Worm (Caenorhabditis elegans) whole organism, young adult: ENCODE results near the gene M28.9.

Source experiments
- B0019.2 ChIP-seq: fragments of 200-800 bp; sonication (Bioruptor generic); conservative IDR thresholded peaks from 2 replicates; pipeline ENCODE4 v1.3.6; 2022; ENCODE audit warnings: missing genetic modification reagents, missing genetic modification characterization, missing compliant biosample characterization
- C06A6.2 ChIP-seq: fragments of 200-800 bp; sonication (Bioruptor generic); conservative IDR thresholded peaks from 2 replicates; pipeline ENCODE4 v1.3.6; 2022; ENCODE audit warnings: missing genetic modification characterization, missing compliant biosample characterization
- D2030.7 ChIP-seq: fragments of 200-800 bp; sonication (Bioruptor generic); IDR thresholded peaks from 2 replicates; pipeline ENCODE4 v1.3.6; 2022; ENCODE audit warnings: missing genetic modification reagents, missing genetic modification characterization, missing compliant biosample characterization
- F10E7.11 ChIP-seq: sonication (generic microtip); optimal IDR thresholded peaks from 2 replicates; lab custom pipeline; 2017; ENCODE audit warnings: mild to moderate bottlenecking, missing genetic modification characterization, moderate library complexity, missing compliant biosample characterization
- F33H1.4 ChIP-seq: fragments of 200-800 bp; sonication (Bioruptor generic); IDR thresholded peaks from 2 replicates; pipeline ENCODE4 v1.3.6; 2022; ENCODE audit warnings: missing genetic modification reagents, missing genetic modification characterization, missing compliant biosample characterization
- F52B5.7 ChIP-seq: sonication (generic microtip); optimal IDR thresholded peaks from 2 replicates; lab custom pipeline; 2016; ENCODE audit warnings: mild to moderate bottlenecking, missing genetic modification characterization, missing compliant biosample characterization
- F57A8.1 ChIP-seq: fragments of 200-800 bp; sonication (Bioruptor generic); optimal IDR thresholded peaks from 2 replicates; lab custom pipeline; 2018; ENCODE audit warnings: mild to moderate bottlenecking, missing genetic modification characterization, moderate library complexity, missing compliant biosample characterization
- Y95B8A.8 ChIP-seq: fragments of 200-800 bp; sonication (Bioruptor generic); IDR thresholded peaks from 2 replicates; pipeline ENCODE4 v1.3.6; 2022; ENCODE audit warnings: missing genetic modification reagents, missing genetic modification characterization, missing compliant biosample characterization
- akir-1 ChIP-seq: fragments of 200-800 bp; sonication (Bioruptor generic); optimal IDR thresholded peaks from 2 replicates; lab custom pipeline; 2018; ENCODE audit warnings: mild to moderate bottlenecking, missing genetic modification characterization, moderate library complexity, missing compliant biosample characterization
- atf-7 ChIP-seq: sonication (generic microtip); optimal IDR thresholded peaks from 2 replicates; lab custom pipeline; 2017; ENCODE audit warnings: mild to moderate bottlenecking, missing genetic modification characterization, missing compliant biosample characterization
- bed-1 ChIP-seq: fragments of 200-800 bp; sonication (Bioruptor generic); IDR thresholded peaks from 2 replicates; pipeline ENCODE4 v1.3.6; 2022; ENCODE audit warnings: missing genetic modification reagents, missing genetic modification characterization, missing compliant biosample characterization
- ceh-27 ChIP-seq: fragments of 200-800 bp; sonication (Bioruptor generic); optimal IDR thresholded peaks from 2 replicates; lab custom pipeline; 2018; ENCODE audit warnings: mild to moderate bottlenecking, missing genetic modification characterization, moderate library complexity, missing compliant biosample characterization
- ceh-40 ChIP-seq: fragments of 200-800 bp; sonication (Bioruptor generic); IDR thresholded peaks from 2 replicates; pipeline ENCODE4 v1.3.6; 2022; ENCODE audit warnings: missing genetic modification characterization, missing compliant biosample characterization
- ceh-91 ChIP-seq: fragments of 200-800 bp; sonication (Bioruptor generic); IDR thresholded peaks from 2 replicates; pipeline ENCODE4 v1.3.6; 2022; ENCODE audit warnings: missing genetic modification reagents, missing genetic modification characterization, missing compliant biosample characterization
- dpff-1 ChIP-seq: sonication (generic microtip); optimal IDR thresholded peaks from 2 replicates; lab custom pipeline; 2017; ENCODE audit warnings: mild to moderate bottlenecking, missing genetic modification characterization, missing compliant biosample characterization
- efl-1 ChIP-seq: fragments of 150-350 bp; optimal IDR thresholded peaks from 2 replicates; lab custom pipeline; 2014; ENCODE audit warnings: missing biosample characterization, missing genetic modification reagents, missing genetic modification characterization
- egl-18 ChIP-seq: fragments of 200-800 bp; sonication (Bioruptor generic); IDR thresholded peaks from 2 replicates; pipeline ENCODE4 v1.3.6; 2022; ENCODE audit warnings: missing genetic modification reagents, missing genetic modification characterization, missing compliant biosample characterization
- fkh-3 ChIP-seq: sonication (generic microtip); optimal IDR thresholded peaks from 2 replicates; lab custom pipeline; 2016; ENCODE audit warnings: mild to moderate bottlenecking, missing genetic modification characterization, missing compliant biosample characterization
- hmg-1.2 ChIP-seq: fragments of 200-800 bp; sonication (Bioruptor generic); IDR thresholded peaks from 2 replicates; pipeline ENCODE4 v1.3.6; 2022; ENCODE audit warnings: missing genetic modification reagents, missing genetic modification characterization, missing compliant biosample characterization
- hmg-20 ChIP-seq: fragments of 200-800 bp; sonication (Bioruptor generic); IDR thresholded peaks from 2 replicates; pipeline ENCODE4 v1.3.6; 2022; ENCODE audit warnings: missing genetic modification reagents, missing genetic modification characterization, missing compliant biosample characterization
- hsf-1 ChIP-seq: fragments of 200-800 bp; sonication (Bioruptor generic); IDR thresholded peaks from 2 replicates; pipeline ENCODE4 v1.3.6; 2022; ENCODE audit warnings: missing genetic modification reagents, missing genetic modification characterization, missing compliant biosample characterization
- lin-26 ChIP-seq: fragments of 200-800 bp; sonication (Bioruptor generic); IDR thresholded peaks from 2 replicates; pipeline ENCODE4 v1.3.6; 2022; ENCODE audit warnings: missing genetic modification reagents, missing genetic modification characterization, missing compliant biosample characterization
- lsl-1 ChIP-seq: fragments of 200-800 bp; sonication (Bioruptor generic); optimal IDR thresholded peaks from 2 replicates; lab custom pipeline; 2018; ENCODE audit warnings: mild to moderate bottlenecking, missing genetic modification characterization, moderate library complexity, missing compliant biosample characterization
- lsy-27 ChIP-seq: sonication (generic microtip); optimal IDR thresholded peaks from 2 replicates; lab custom pipeline; 2017; ENCODE audit warnings: missing genetic modification characterization, mild to moderate bottlenecking, missing compliant biosample characterization, antibody characterized with exemption, missing genotype, borderline replicate concordance; ENCODE audit not compliant: insufficient read depth
- madf-10 ChIP-seq: sonication (generic microtip); optimal IDR thresholded peaks from 2 replicates; lab custom pipeline; 2016; ENCODE audit warnings: mild to moderate bottlenecking, missing genetic modification characterization, missing compliant biosample characterization
- madf-3 ChIP-seq: fragments of 200-800 bp; sonication (Bioruptor generic); IDR thresholded peaks from 2 replicates; pipeline ENCODE4 v1.3.6; 2022; ENCODE audit warnings: missing genetic modification reagents, missing genetic modification characterization, missing compliant biosample characterization
- madf-6 ChIP-seq: fragments of 200-800 bp; sonication (Bioruptor generic); IDR thresholded peaks from 2 replicates; pipeline ENCODE4 v1.3.6; 2022; ENCODE audit warnings: missing genetic modification reagents, missing genetic modification characterization, missing compliant biosample characterization
- mcd-1 ChIP-seq: fragments of 200-800 bp; sonication (Bioruptor generic); IDR thresholded peaks from 2 replicates; pipeline ENCODE4 v1.3.6; 2022; ENCODE audit warnings: missing genetic modification reagents, missing genetic modification characterization, missing compliant biosample characterization
- mes-4 ChIP-seq: sonication (generic microtip); optimal IDR thresholded peaks from 2 replicates; lab custom pipeline; 2016; ENCODE audit warnings: missing genotype, missing genetic modification characterization, missing compliant biosample characterization
- nfya-1 ChIP-seq: sonication (generic microtip); optimal IDR thresholded peaks from 2 replicates; lab custom pipeline; 2017; ENCODE audit warnings: antibody characterized with exemption, missing compliant biosample characterization, missing genetic modification characterization, borderline replicate concordance; ENCODE audit not compliant: insufficient read depth
- nfyb-1 ChIP-seq: fragments of 200-800 bp; sonication (Bioruptor generic); IDR thresholded peaks from 2 replicates; pipeline ENCODE4 v1.3.6; 2022; ENCODE audit warnings: missing genetic modification reagents, missing genetic modification characterization, missing compliant biosample characterization
- rec-8 ChIP-seq, 2 experiments: sonication (generic microtip); optimal IDR thresholded peaks; 2 replicates each; lab custom pipeline; 2016; ENCODE audit warnings: mild to moderate bottlenecking in 2 of 2, missing genetic modification characterization in 2 of 2, missing genetic modification reagents in 2 of 2, missing genotype in 2 of 2, missing biosample characterization in 1 of 2, missing compliant biosample characterization in 1 of 2, moderate library complexity in 1 of 2
- repo-1 ChIP-seq: sonication (generic microtip); optimal IDR thresholded peaks from 2 replicates; lab custom pipeline; 2017; ENCODE audit warnings: mild to moderate bottlenecking, missing genetic modification characterization, missing compliant biosample characterization
- sdz-38 ChIP-seq: sonication (generic microtip); optimal IDR thresholded peaks from 2 replicates; lab custom pipeline; 2016; ENCODE audit warnings: missing genotype, missing genetic modification characterization, missing compliant biosample characterization
- snpc-1.3 ChIP-seq: sonication (generic microtip); optimal IDR thresholded peaks from 2 replicates; lab custom pipeline; 2017; ENCODE audit warnings: missing genetic modification characterization, mild to moderate bottlenecking, missing compliant biosample characterization, antibody characterized with exemption, moderate library complexity, missing genotype, missing genetic modification reagents; ENCODE audit not compliant: insufficient read depth
- tbp1 ChIP-seq: fragments of 200-800 bp; sonication (Bioruptor generic); optimal IDR thresholded peaks from 2 replicates; lab custom pipeline; 2018; ENCODE audit warnings: mild to moderate bottlenecking, missing genetic modification characterization, missing compliant biosample characterization
- tbx-9 ChIP-seq: sonication (generic microtip); optimal IDR thresholded peaks from 2 replicates; lab custom pipeline; 2016; ENCODE audit warnings: borderline replicate concordance, missing genetic modification characterization, inconsistent platforms, missing compliant biosample characterization
- zfh-2 ChIP-seq: fragments of 200-800 bp; sonication (Bioruptor generic); conservative IDR thresholded peaks from 2 replicates; pipeline ENCODE4 v1.3.6; 2022; ENCODE audit warnings: missing genetic modification reagents, missing genetic modification characterization, missing compliant biosample characterization
- zim-3 ChIP-seq: sonication (generic microtip); optimal IDR thresholded peaks from 2 replicates; lab custom pipeline; 2017; ENCODE audit warnings: mild to moderate bottlenecking, missing genetic modification characterization, moderate library complexity, missing compliant biosample characterization
- ztf-6 ChIP-seq: fragments of 200-800 bp; sonication (Bioruptor generic); IDR thresholded peaks from 2 replicates; pipeline ENCODE4 v1.3.6; 2022; ENCODE audit warnings: missing genetic modification reagents, missing genetic modification characterization, missing compliant biosample characterization

The M28.9 gene

ce11 chrII:10659585-10659984 is 20.4 kb downstream of the M28.9 start:
- TF ChIP-seq zim-3 (tag; lab: Kevin White, UChicago): no peak
- no peak for TF ChIP-seq atf-7
- no peak for TF ChIP-seq ceh-91 (GFP tag; lab: Robert Waterston, UW)
- no peak for TF ChIP-seq repo-1 (tag; lab: Kevin White, UChicago)
- no peak for TF ChIP-seq F57A8.1 (GFP tag; lab: Kevin White, UChicago)
- no peak for TF ChIP-seq nfya-1 (tag; lab: Kevin White, UChicago)
- no peak for TF ChIP-seq hmg-20 (GFP tag; lab: Robert Waterston, UW)
- no peak for TF ChIP-seq sdz-38 (tag; lab: Kevin White, UChicago)
- no peak for TF ChIP-seq madf-10
- no peak for TF ChIP-seq nfyb-1 (GFP tag; lab: Robert Waterston, UW)

ce11 chrII:10660892-10661291 is 21.7 kb downstream of the M28.9 start, which contains the start of gene marc-2:
TSS of gene marc-2 (minus strand) at chrII:10660992.
- TF ChIP-seq madf-6: peak; percentile 38; the same call in 1 of the 2 replicates
- no peak for TF ChIP-seq egl-18 (GFP tag; lab: Robert Waterston, UW)
- TF ChIP-seq, all 124 proteins: peak for 1

- TF ChIP-seq bed-1 (GFP tag; lab: Robert Waterston, UW) (0 out of 2 replicates have a peak, but pooled peaks have one; percentile 35), akir-1 (GFP tag; lab: Kevin White, UChicago) (no peak)
Measured at ce11 chrII:10661448-10662064, 22.3 kb downstream of the M28.9 start.

ce11 chrII:10662279-10662678 is 23.1 kb downstream of the M28.9 start:
- TF ChIP-seq madf-6 (peak; percentile 22; the same call in 1 of the 2 replicates), fkh-3 (tag; lab: Kevin White, UChicago) (no peak), hmg-1.2 (GFP tag; lab: Robert Waterston, UW) (no peak), snpc-1.3 (peak; percentile 0), lin-26 (no peak), mcd-1 (GFP tag; lab: Robert Waterston, UW) (0 out of 2 replicates have a peak, but pooled peaks have one; percentile 4), tbx-9 (tag; lab: Kevin White, UChicago) (no peak), hsf-1 (GFP tag; lab: Robert Waterston, UW) (0 out of 2 replicates have a peak, but pooled peaks have one; percentile 32), F10E7.11 (tag; lab: Kevin White, UChicago) (no peak), egl-18 (GFP tag; lab: Robert Waterston, UW) (no peak), dpff-1 (no peak), lsy-27 (tag; lab: Kevin White, UChicago) (no peak), ceh-40 (no peak), efl-1 (no peak), tbp1 (no peak), B0019.2 (GFP tag; lab: Robert Waterston, UW) (0 out of 2 replicates have a peak, but pooled peaks have one; percentile 9), rec-8 (tag; optimal IDR thresholded peaks at IDR 0.05; lab: Kevin White, UChicago) (no peak), nfya-1 (tag; lab: Kevin White, UChicago) (no peak), Y95B8A.8 (GFP tag; lab: Robert Waterston, UW) (no peak), ztf-6 (no peak), F52B5.7 (no peak), ceh-27 (no peak), nfyb-1 (GFP tag; lab: Robert Waterston, UW) (peak; percentile 59; the same call in 1 of the 2 replicates), lsl-1 (GFP tag; lab: Kevin White, UChicago) (no peak), mes-4 (no peak), C06A6.2 (no peak), D2030.7 (GFP tag; lab: Robert Waterston, UW) (0 out of 2 replicates have a peak, but pooled peaks have one; percentile 13), zfh-2 (GFP tag; lab: Robert Waterston, UW) (no peak), madf-3 (GFP tag; lab: Robert Waterston, UW) (0 out of 2 replicates have a peak, but pooled peaks have one; percentile 2), F33H1.4 (peak; percentile 34; the same call in 1 of the 2 replicates)
- TF ChIP-seq, all 124 proteins: peak for 9
